Worm (Caenorhabditis elegans) whole organism, L4/young adult: ENCODE data around the gene srxa-7.
A peak's percentile ranks its signal among the peaks of the same experiment; 100 is the strongest.

Source experiments
- W03F9.2 ChIP-seq: fragments of 150-350 bp; optimal IDR thresholded peaks from 2 replicates; lab custom pipeline; 2014; ENCODE audit warnings: missing biosample characterization, missing genetic modification characterization
- dao-5 ChIP-seq: sonication (generic microtip); optimal IDR thresholded peaks from 2 replicates; lab custom pipeline; 2016; ENCODE audit warnings: missing genotype, missing genetic modification characterization, moderate library complexity, missing compliant biosample characterization
- him-1 ChIP-seq: sonication (generic microtip); optimal IDR thresholded peaks from 2 replicates; lab custom pipeline; 2016; ENCODE audit warnings: missing genotype, missing genetic modification reagents, missing genetic modification characterization, missing compliant biosample characterization

DNA sequence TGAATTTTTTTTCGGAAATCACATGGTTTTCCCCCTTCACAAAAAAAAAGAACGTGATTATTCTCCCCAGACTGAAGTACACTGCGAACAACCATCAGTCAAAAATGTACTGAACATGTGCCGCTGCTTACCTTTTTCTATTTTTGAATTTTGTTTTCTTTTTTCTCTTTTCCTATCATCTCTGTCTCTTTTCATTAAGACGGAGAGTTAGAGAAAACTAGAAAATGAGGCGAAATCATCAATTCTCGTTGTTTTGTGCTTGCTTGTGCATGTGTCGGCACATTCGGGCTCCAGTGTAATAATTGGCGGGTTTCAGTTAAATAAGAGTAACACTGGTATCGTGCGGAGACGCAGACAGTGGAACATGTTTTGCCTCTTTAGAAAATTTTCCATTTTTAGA lies 44.9 kb downstream of the srxa-7 start:
- TF ChIP-seq dao-5 (tag; lab: Kevin White, UChicago) = no peak
- TF ChIP-seq him-1 (tag; lab: Kevin White, UChicago) = no peak
- TF ChIP-seq W03F9.2 (tag; lab: Kevin White, UChicago) = peak; percentile 17
